Fruit fly (Drosophila melanogaster): ENCODE data around the gene per.

Gene per

DNA sequence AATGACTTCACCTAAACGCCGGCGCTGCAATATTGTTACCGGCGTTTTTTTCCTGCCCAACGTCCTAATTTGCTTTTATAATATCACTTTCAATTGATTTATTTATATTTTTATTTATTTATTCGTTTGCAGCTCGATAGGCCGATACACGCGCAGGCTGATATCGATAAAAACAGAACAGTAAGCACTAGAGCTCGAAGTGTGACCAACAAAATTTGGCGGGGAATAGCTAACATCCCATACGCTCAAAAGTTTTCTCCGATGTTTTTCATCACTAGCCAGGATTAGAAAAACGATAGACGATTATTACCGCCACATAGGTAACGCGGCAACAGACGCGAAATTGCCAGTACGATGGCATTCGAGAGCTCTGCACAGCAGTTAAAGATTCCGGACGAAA, 28.4 kb downstream of the per start, which contains the start of the genes CG2685 and CG2694 (continued):
- 0 out of 2 replicates have a peak, but pooled peaks have one; percentile 36 for TF ChIP-seq CG2129 (GFP tag; IDR thresholded peaks at IDR 0.05; ENCODE audit: partially characterized antibody)
- no peak for TF ChIP-seq chn (GFP tag; optimal IDR thresholded peaks at IDR 0.05)
- no peak for TF ChIP-seq C15 (GFP tag; IDR thresholded peaks at IDR 0.05)
- TF ChIP-seq CG1832 (GFP tag; optimal IDR thresholded peaks at IDR 0.05): no peak
- TF ChIP-seq gce (GFP tag; IDR thresholded peaks at IDR 0.05): no peak
- no peak for TF ChIP-seq Dad (GFP tag; optimal IDR thresholded peaks at IDR 0.05)
- TF ChIP-seq HLH3B (GFP tag; IDR thresholded peaks at IDR 0.05): no peak
- no peak for TF ChIP-seq CG10147 (GFP tag; optimal IDR thresholded peaks at IDR 0.05)
- no peak for TF ChIP-seq ham (GFP tag; IDR thresholded peaks at IDR 0.05)
- no peak for TF ChIP-seq Dek (tag; optimal IDR thresholded peaks at IDR 0.05)
- TF ChIP-seq CG3281 (GFP tag; optimal IDR thresholded peaks at IDR 0.05): no peak
- no peak for TF ChIP-seq Dfd (GFP tag; optimal IDR thresholded peaks at IDR 0.05)
- no peak for TF ChIP-seq sr (GFP tag; IDR thresholded peaks at IDR 0.05)
- TF ChIP-seq CG8281 (tag; optimal IDR thresholded peaks at IDR 0.05): no peak
- no peak for TF ChIP-seq sisA (GFP tag; IDR thresholded peaks at IDR 0.05)
- TF ChIP-seq Camta (GFP tag; optimal IDR thresholded peaks at IDR 0.05): no peak
- no peak for TF ChIP-seq Hr39 (optimal IDR thresholded peaks at IDR 0.05)
- TF ChIP-seq onecut (GFP tag; IDR thresholded peaks at IDR 0.05): no peak
- TF ChIP-seq CG3407 (GFP tag; optimal IDR thresholded peaks at IDR 0.05): no peak
- no peak for TF ChIP-seq CG12219 (GFP tag; optimal IDR thresholded peaks at IDR 0.05)
- no peak for TF ChIP-seq ems (GFP tag; optimal IDR thresholded peaks at IDR 0.05)
- peak; percentile 7 for TF ChIP-seq CG2712 (tag; optimal IDR thresholded peaks at IDR 0.05)
- TF ChIP-seq CG8924 (tag; optimal IDR thresholded peaks at IDR 0.05): no peak
- peak; percentile 68; the same call in 2 of the 3 replicates for TF ChIP-seq CG7963 (GFP tag; IDR thresholded peaks at IDR 0.05; ENCODE audit: partially characterized antibody)
- TF ChIP-seq CG33557 (GFP tag; optimal IDR thresholded peaks at IDR 0.05): no peak
- no peak for TF ChIP-seq CG14014 (GFP tag; IDR thresholded peaks at IDR 0.05)
- TF ChIP-seq toy (GFP tag; IDR thresholded peaks at IDR 0.05): no peak
- peak; percentile 79 for TF ChIP-seq pzg (GFP tag; optimal IDR thresholded peaks at IDR 0.05)
- no peak for TF ChIP-seq Mrtf (GFP tag; IDR thresholded peaks at IDR 0.05)
- TF ChIP-seq al (GFP tag; IDR thresholded peaks at IDR 0.05): no peak
- TF ChIP-seq CG6689 (GFP tag; IDR thresholded peaks at IDR 0.05): no peak
- TF ChIP-seq jing (GFP tag; optimal IDR thresholded peaks at IDR 0.05): no peak
- TF ChIP-seq run (tag; optimal IDR thresholded peaks at IDR 0.05): no peak
- TF ChIP-seq mam (GFP tag; optimal IDR thresholded peaks at IDR 0.05): peak; percentile 16
- TF ChIP-seq tap (tag; optimal IDR thresholded peaks at IDR 0.05): no peak
- TF ChIP-seq GATAe (GFP tag; conservative IDR thresholded peaks at IDR 0.05): no peak
- TF ChIP-seq Poxn (GFP tag; IDR thresholded peaks at IDR 0.05): no peak
- no peak for TF ChIP-seq CG4360 (GFP tag; IDR thresholded peaks at IDR 0.05)
- TF ChIP-seq CG12391 (tag; optimal IDR thresholded peaks at IDR 0.05): no peak
- no peak for TF ChIP-seq Mes4 (GFP tag; optimal IDR thresholded peaks at IDR 0.05)
- TF ChIP-seq grn (GFP tag; optimal IDR thresholded peaks at IDR 0.05): no peak
- TF ChIP-seq psq (GFP tag; optimal IDR thresholded peaks at IDR 0.05): no peak
- no peak for TF ChIP-seq Nf-YA (GFP tag; IDR thresholded peaks at IDR 0.05)
- TF ChIP-seq Mad (GFP tag; optimal IDR thresholded peaks at IDR 0.05): no peak
- TF ChIP-seq CG34422 (GFP tag; IDR thresholded peaks at IDR 0.05): no peak
- no peak for TF ChIP-seq CG12299 (tag; optimal IDR thresholded peaks at IDR 0.05)
- TF ChIP-seq pros (GFP tag; optimal IDR thresholded peaks at IDR 0.05): no peak
- TF ChIP-seq stc (GFP tag; IDR thresholded peaks at IDR 0.05): no peak
- no peak for TF ChIP-seq zf30C (GFP tag; optimal IDR thresholded peaks at IDR 0.05)
- peak; percentile 46 for TF ChIP-seq sob (GFP tag; IDR thresholded peaks at IDR 0.05)
- TF ChIP-seq Spps (tag; optimal IDR thresholded peaks at IDR 0.05): no peak
- no peak for TF ChIP-seq H2.0 (GFP tag; IDR thresholded peaks at IDR 0.05)
- peak; percentile 72 for TF ChIP-seq CG9797 (GFP tag; optimal IDR thresholded peaks at IDR 0.05)
- TF ChIP-seq ttk (GFP tag; IDR thresholded peaks at IDR 0.05): no peak

Data from whole organism, embryonic.